Worm (Caenorhabditis elegans) whole organism, late embryonic: ENCODE measurements around the gene Y43F8B.17.
A peak's percentile ranks its signal among the peaks of the same experiment; 100 is the strongest.

Experiments
- C08G9.2 ChIP-seq: sonication (generic microtip); optimal IDR thresholded peaks from 2 replicates; lab custom pipeline; 2016; ENCODE audit warnings: mild to moderate bottlenecking, missing genetic modification characterization, moderate library complexity, missing compliant biosample characterization
- C38D4.7 ChIP-seq: fragments of 200-800 bp; sonication (Bioruptor generic); optimal IDR thresholded peaks from 2 replicates; lab custom pipeline; 2018; ENCODE audit warnings: mild to moderate bottlenecking, missing genetic modification characterization, moderate library complexity, missing compliant biosample characterization
- F13H6.1 ChIP-seq: sonication (generic microtip); optimal IDR thresholded peaks from 2 replicates; lab custom pipeline; 2016; ENCODE audit warnings: missing genetic modification characterization, missing compliant biosample characterization
- K02D7.2 ChIP-seq: sonication (generic microtip); optimal IDR thresholded peaks from 2 replicates; lab custom pipeline; 2017; ENCODE audit warnings: mild to moderate bottlenecking, missing genetic modification characterization, missing compliant biosample characterization
- T23F11.4 ChIP-seq: fragments of 200-800 bp; sonication (Bioruptor generic); optimal IDR thresholded peaks from 2 replicates; lab custom pipeline; 2018; ENCODE audit warnings: mild to moderate bottlenecking, missing genetic modification characterization, missing compliant biosample characterization
- Y22D7AL.16 ChIP-seq: sonication (generic microtip); optimal IDR thresholded peaks from 2 replicates; lab custom pipeline; 2016; ENCODE audit warnings: missing genetic modification characterization, missing compliant biosample characterization
- ahr-1 ChIP-seq: sonication (generic microtip); optimal IDR thresholded peaks from 2 replicates; lab custom pipeline; 2016; ENCODE audit warnings: missing genetic modification characterization, missing compliant biosample characterization
- ceh-19 ChIP-seq: fragments of 200-800 bp; sonication (Bioruptor generic); optimal IDR thresholded peaks from 2 replicates; lab custom pipeline; 2018; ENCODE audit warnings: mild to moderate bottlenecking, missing genetic modification characterization, missing compliant biosample characterization
- ceh-2 ChIP-seq: sonication (generic microtip); optimal IDR thresholded peaks from 2 replicates; lab custom pipeline; 2016; ENCODE audit warnings: missing genotype, missing genetic modification characterization, missing compliant biosample characterization
- ceh-24 ChIP-seq: sonication (generic microtip); optimal IDR thresholded peaks from 2 replicates; lab custom pipeline; 2016; ENCODE audit warnings: mild to moderate bottlenecking, missing genetic modification characterization, missing compliant biosample characterization
- ceh-30 ChIP-seq: fragments of 150-350 bp; optimal IDR thresholded peaks from 2 replicates; lab custom pipeline; 2014; ENCODE audit warnings: missing biosample characterization, missing genetic modification characterization
- ceh-31 ChIP-seq: sonication (generic microtip); optimal IDR thresholded peaks from 2 replicates; lab custom pipeline; 2016; ENCODE audit warnings: missing genetic modification characterization, missing compliant biosample characterization
- ceh-34 ChIP-seq: sonication (generic microtip); optimal IDR thresholded peaks from 2 replicates; lab custom pipeline; 2016; ENCODE audit warnings: mild to moderate bottlenecking, missing genetic modification characterization, missing compliant biosample characterization
- che-1 ChIP-seq: sonication (generic microtip); optimal IDR thresholded peaks from 2 replicates; lab custom pipeline; 2016; ENCODE audit warnings: mild to moderate bottlenecking, missing genetic modification characterization, missing compliant biosample characterization
- dve-1 ChIP-seq: sonication (generic microtip); optimal IDR thresholded peaks from 2 replicates; lab custom pipeline; 2017; ENCODE audit warnings: antibody characterized with exemption, mild to moderate bottlenecking, missing genetic modification characterization, missing compliant biosample characterization
- elt-2 ChIP-seq: sonication (generic microtip); optimal IDR thresholded peaks from 2 replicates; lab custom pipeline; 2016; ENCODE audit warnings: missing genetic modification reagents, missing genetic modification characterization, missing compliant biosample characterization
- elt-4 ChIP-seq: sonication (generic microtip); optimal IDR thresholded peaks from 2 replicates; lab custom pipeline; 2016; ENCODE audit warnings: missing genetic modification characterization, missing compliant biosample characterization
- fax-1 ChIP-seq: sonication (generic microtip); optimal IDR thresholded peaks from 2 replicates; lab custom pipeline; 2016; ENCODE audit warnings: missing genotype, missing genetic modification characterization, missing compliant biosample characterization
- fkh-10 ChIP-seq: fragments of 150-350 bp; optimal IDR thresholded peaks from 2 replicates; lab custom pipeline; 2014; ENCODE audit warnings: missing biosample characterization, missing genetic modification reagents, missing genetic modification characterization
- fkh-6 ChIP-seq: sonication (generic microtip); optimal IDR thresholded peaks from 2 replicates; lab custom pipeline; 2016; ENCODE audit warnings: missing genetic modification characterization, missing compliant biosample characterization
- hlh-30 ChIP-seq: sonication (generic microtip); optimal IDR thresholded peaks from 2 replicates; lab custom pipeline; 2017; ENCODE audit warnings: antibody characterized with exemption, missing genetic modification characterization, missing compliant biosample characterization; ENCODE audit not compliant: insufficient read depth
- hlh-8 ChIP-seq: sonication (generic microtip); optimal IDR thresholded peaks from 2 replicates; lab custom pipeline; 2016; ENCODE audit warnings: missing genotype, missing genetic modification characterization, missing compliant biosample characterization
- lin-11 ChIP-seq: fragments of 200-800 bp; sonication (Bioruptor generic); optimal IDR thresholded peaks from 2 replicates; lab custom pipeline; 2018; ENCODE audit warnings: mild to moderate bottlenecking, missing genetic modification characterization, missing compliant biosample characterization
- mec-3 ChIP-seq: sonication (generic microtip); optimal IDR thresholded peaks from 2 replicates; lab custom pipeline; 2016; ENCODE audit warnings: borderline replicate concordance, missing genetic modification characterization, missing compliant biosample characterization
- nfya-1 ChIP-seq: sonication (generic microtip); optimal IDR thresholded peaks from 2 replicates; lab custom pipeline; 2017; ENCODE audit warnings: missing genetic modification characterization, mild to moderate bottlenecking, missing compliant biosample characterization, antibody characterized with exemption, moderate library complexity
- nhr-11 ChIP-seq: fragments of 150-350 bp; optimal IDR thresholded peaks from 2 replicates; lab custom pipeline; 2014; ENCODE audit warnings: missing biosample characterization, missing genetic modification characterization
- nhr-232 ChIP-seq: sonication (generic microtip); optimal IDR thresholded peaks from 2 replicates; lab custom pipeline; 2016; ENCODE audit warnings: missing genetic modification characterization, missing compliant biosample characterization
- pag-3 ChIP-seq: sonication (generic microtip); optimal IDR thresholded peaks from 2 replicates; lab custom pipeline; 2016; ENCODE audit warnings: missing compliant biosample characterization, missing genetic modification characterization, borderline replicate concordance
- pat-9 ChIP-seq: fragments of 200-800 bp; sonication (Bioruptor generic); optimal IDR thresholded peaks from 2 replicates; lab custom pipeline; 2018; ENCODE audit warnings: mild to moderate bottlenecking, missing genetic modification characterization, moderate library complexity, missing compliant biosample characterization
- pha-4 ChIP-seq: fragments of 150-350 bp; optimal IDR thresholded peaks from 2 replicates; lab custom pipeline; 2018; ENCODE audit warnings: missing biosample characterization, missing genetic modification reagents, missing genetic modification characterization
- ref-2 ChIP-seq: sonication (generic microtip); optimal IDR thresholded peaks from 2 replicates; lab custom pipeline; 2016; ENCODE audit warnings: missing genetic modification characterization, missing compliant biosample characterization
- rnt-1 ChIP-seq: sonication (generic microtip); optimal IDR thresholded peaks from 2 replicates; lab custom pipeline; 2016; ENCODE audit warnings: missing genetic modification characterization, missing compliant biosample characterization
- tbx-2 ChIP-seq: sonication (generic microtip); optimal IDR thresholded peaks from 2 replicates; lab custom pipeline; 2016; ENCODE audit warnings: missing genetic modification characterization, missing compliant biosample characterization
- ttx-3 ChIP-seq: sonication (generic microtip); optimal IDR thresholded peaks from 2 replicates; lab custom pipeline; 2016; ENCODE audit warnings: missing genetic modification reagents, missing genetic modification characterization, missing compliant biosample characterization
- unc-55 ChIP-seq: sonication (generic microtip); optimal IDR thresholded peaks from 2 replicates; lab custom pipeline; 2017; ENCODE audit warnings: missing biosample characterization, missing genetic modification reagents, missing genetic modification characterization
- unc-86 ChIP-seq: sonication (generic microtip); optimal IDR thresholded peaks from 2 replicates; lab custom pipeline; 2016; ENCODE audit warnings: missing genetic modification characterization, missing compliant biosample characterization
- zip-5 ChIP-seq: sonication (generic microtip); optimal IDR thresholded peaks from 2 replicates; lab custom pipeline; 2016; ENCODE audit warnings: missing genetic modification characterization, missing compliant biosample characterization

Y43F8B.17 gene

ce11 chrV:19529168-19529567 is 44.6 kb downstream of the Y43F8B.17 start (continued):
- TF ChIP-seq nfya-1 (tag; lab: Kevin White, UChicago) (peak; percentile 84), zip-5 (no peak), nhr-232 (tag; lab: Kevin White, UChicago) (no peak), ref-2 (tag; lab: Kevin White, UChicago) (peak; percentile 71), pat-9 (tag; lab: Kevin White, UChicago) (no peak), ttx-3 (no peak), ceh-34 (tag; lab: Kevin White, UChicago) (peak; percentile 71), fax-1 (tag; lab: Kevin White, UChicago) (no peak), unc-86 (tag; lab: Kevin White, UChicago) (no peak), rnt-1 (tag; lab: Kevin White, UChicago) (peak; percentile 70), ceh-24 (tag; lab: Kevin White, UChicago) (no peak), nhr-11 (tag; lab: Kevin White, UChicago) (no peak), hlh-30 (tag; lab: Kevin White, UChicago) (peak; percentile 97), lin-11 (no peak), fkh-6 (no peak), F13H6.1 (tag; lab: Kevin White, UChicago) (peak; percentile 18)

ce11 chrV:19531034-19531433 is 46.5 kb downstream of the Y43F8B.17 start:
- no peak for TF ChIP-seq pag-3 (tag; lab: Kevin White, UChicago)
- TF ChIP-seq hlh-30 (tag; lab: Kevin White, UChicago) = no peak
- TF ChIP-seq fkh-10 (GFP tag; lab: Kevin White, UChicago) = no peak
- no peak for TF ChIP-seq tbx-2 (tag; lab: Kevin White, UChicago)
- no peak for TF ChIP-seq K02D7.2 (tag; lab: Kevin White, UChicago)
- TF ChIP-seq ceh-30 = no peak
- TF ChIP-seq ceh-19 (GFP tag; lab: Kevin White, UChicago) = no peak
- TF ChIP-seq mec-3 (tag; lab: Kevin White, UChicago) = no peak
- no peak for TF ChIP-seq C08G9.2 (tag; lab: Kevin White, UChicago)
- TF ChIP-seq Y22D7AL.16 = no peak
- no peak for TF ChIP-seq lin-11
- no peak for TF ChIP-seq nhr-11 (tag; lab: Kevin White, UChicago)
- no peak for TF ChIP-seq ceh-2 (tag; lab: Kevin White, UChicago)
- TF ChIP-seq ceh-34 (tag; lab: Kevin White, UChicago) = no peak
- no peak for TF ChIP-seq unc-55
- TF ChIP-seq C38D4.7 (GFP tag; lab: Kevin White, UChicago) = no peak
- no peak for TF ChIP-seq hlh-8 (tag; lab: Kevin White, UChicago)
- TF ChIP-seq elt-4 (tag; lab: Kevin White, UChicago) = no peak

ce11 chrV:19533010-19533409 is 48.5 kb downstream of the Y43F8B.17 start, which contains the start of gene Y43F8B.2:
Y43F8B.2 (minus strand) TSS chrV:19533110.
- no peak for TF ChIP-seq ceh-31 (tag; lab: Kevin White, UChicago)
- no peak for TF ChIP-seq ceh-24 (tag; lab: Kevin White, UChicago)
- TF ChIP-seq ahr-1 (tag; lab: Kevin White, UChicago) = no peak
- no peak for TF ChIP-seq dve-1
- no peak for TF ChIP-seq rnt-1 (tag; lab: Kevin White, UChicago)
- no peak for TF ChIP-seq ceh-34 (tag; lab: Kevin White, UChicago)
- TF ChIP-seq mec-3 (tag; lab: Kevin White, UChicago) = no peak
- no peak for TF ChIP-seq pat-9 (tag; lab: Kevin White, UChicago)
- TF ChIP-seq lin-11 = no peak
- no peak for TF ChIP-seq pha-4 (tag; lab: Kevin White, UChicago)
- no peak for TF ChIP-seq che-1 (tag; lab: Kevin White, UChicago)
- TF ChIP-seq T23F11.4 = no peak

- TF ChIP-seq lin-11 = no peak
- peak; percentile 86 for TF ChIP-seq elt-2
- no peak for TF ChIP-seq che-1 (tag; lab: Kevin White, UChicago)
Observed at ce11 chrV:19533480-19533879, 49.0 kb downstream of the Y43F8B.17 start.
